Fruit fly (Drosophila melanogaster) whole organism, embryonic: Measurements from ENCODE around the gene CG9240.
A peak's percentile ranks its signal among the peaks of the same experiment; 100 is the strongest.

Experiments used
- Abd-B ChIP-seq: fragments of 200-800 bp; sonication (Bioruptor generic); optimal IDR thresholded peaks from 2 replicates; lab custom pipeline; 2018; ENCODE audit warnings: missing biosample characterization, mild to moderate bottlenecking, missing genetic modification characterization, moderate library complexity
- Bgb ChIP-seq: fragments of 200-800 bp; sonication (Bioruptor generic); IDR thresholded peaks from 2 replicates; pipeline ENCODE4 v1.3.6; 2022; ENCODE audit warnings: missing biosample characterization, missing genetic modification characterization; ENCODE audit not compliant: partially characterized antibody
- Bteb2 ChIP-seq: fragments of 200-800 bp; sonication (Bioruptor generic); optimal IDR thresholded peaks from 2 replicates; lab custom pipeline; 2016; ENCODE audit warnings: missing biosample characterization, missing genetic modification characterization
- CG10565 ChIP-seq: fragments of 200-800 bp; sonication (Bioruptor generic); optimal IDR thresholded peaks from 3 replicates; lab custom pipeline; 2016; ENCODE audit warnings: missing biosample characterization, mild to moderate bottlenecking, missing genetic modification characterization
- CG10959 ChIP-seq: fragments of 200-800 bp; sonication (Bioruptor generic); IDR thresholded peaks from 2 replicates; pipeline ENCODE4 v1.3.6; 2022; ENCODE audit warnings: missing biosample characterization, missing genetic modification characterization
- CG11247 ChIP-seq: fragments of 200-800 bp; sonication (Bioruptor generic); IDR thresholded peaks from 2 replicates; pipeline ENCODE4 v1.3.6; 2022; ENCODE audit warnings: missing biosample characterization, missing genetic modification characterization
- CG11696 ChIP-seq: fragments of 200-800 bp; sonication (Bioruptor generic); IDR thresholded peaks from 2 replicates; pipeline ENCODE4 v1.3.6; 2022; ENCODE audit warnings: missing biosample characterization, missing genetic modification characterization
- CG1647 ChIP-seq: fragments of 200-800 bp; sonication (Bioruptor generic); optimal IDR thresholded peaks from 3 replicates; lab custom pipeline; 2016; ENCODE audit warnings: missing biosample characterization, missing genetic modification characterization
- CG16815 ChIP-seq: fragments of 200-800 bp; sonication (Bioruptor generic); optimal IDR thresholded peaks from 3 replicates; lab custom pipeline; 2017; ENCODE audit warnings: missing biosample characterization, mild to moderate bottlenecking, missing genetic modification characterization
- CG2875 ChIP-seq: fragments of 200-800 bp; sonication (Bioruptor generic); optimal IDR thresholded peaks from 2 replicates; lab custom pipeline; 2017; ENCODE audit warnings: missing biosample characterization, mild to moderate bottlenecking, missing genetic modification characterization, missing genetic modification reagents
- CG4424 ChIP-seq: fragments of 200-800 bp; sonication (Bioruptor generic); optimal IDR thresholded peaks from 3 replicates; lab custom pipeline; 2016; ENCODE audit warnings: missing biosample characterization, missing genetic modification characterization
- CG4707 ChIP-seq: fragments of 200-800 bp; sonication (Bioruptor generic); optimal IDR thresholded peaks from 2 replicates; lab custom pipeline; 2018; ENCODE audit warnings: missing biosample characterization, mild to moderate bottlenecking, missing genetic modification characterization, moderate library complexity
- CG6689 ChIP-seq: fragments of 200-800 bp; sonication (Bioruptor generic); IDR thresholded peaks from 2 replicates; pipeline ENCODE4 v1.3.6; 2022; ENCODE audit warnings: missing biosample characterization, missing genetic modification characterization
- CG6854 ChIP-seq: fragments of 200-800 bp; sonication (Bioruptor generic); optimal IDR thresholded peaks from 3 replicates; lab custom pipeline; 2017; ENCODE audit warnings: missing biosample characterization, mild to moderate bottlenecking, missing genetic modification characterization
- CG7271 ChIP-seq: fragments of 200-800 bp; sonication (Bioruptor generic); optimal IDR thresholded peaks from 2 replicates; lab custom pipeline; 2018; ENCODE audit warnings: missing biosample characterization, mild to moderate bottlenecking, missing genetic modification characterization, moderate library complexity
- CG7839 ChIP-seq: fragments of 200-800 bp; sonication (Bioruptor generic); optimal IDR thresholded peaks from 3 replicates; lab custom pipeline; 2018; ENCODE audit warnings: missing biosample characterization, mild to moderate bottlenecking, missing genetic modification characterization, moderate library complexity
- CG8388 ChIP-seq: fragments of 200-800 bp; sonication (Bioruptor generic); optimal IDR thresholded peaks from 2 replicates; lab custom pipeline; 2019; ENCODE audit warnings: missing biosample characterization, mild to moderate bottlenecking, missing genetic modification characterization, moderate library complexity
- CG9797 ChIP-seq: fragments of 200-800 bp; sonication (Bioruptor generic); optimal IDR thresholded peaks from 3 replicates; lab custom pipeline; 2018; ENCODE audit warnings: missing biosample characterization, mild to moderate bottlenecking, missing genetic modification characterization
- D19B ChIP-seq: fragments of 200-800 bp; sonication (Bioruptor generic); optimal IDR thresholded peaks from 2 replicates; lab custom pipeline; 2017; ENCODE audit warnings: missing biosample characterization, mild to moderate bottlenecking, missing genetic modification characterization
- Deaf1 ChIP-seq: fragments of 200-800 bp; optimal IDR thresholded peaks from 3 replicates; lab custom pipeline; 2019; ENCODE audit warnings: missing biosample characterization, mild to moderate bottlenecking, missing genetic modification characterization, moderate library complexity
- Dref ChIP-seq: fragments of 200-800 bp; sonication (Bioruptor generic); IDR thresholded peaks from 2 replicates; pipeline ENCODE4 v1.3.6; 2022; ENCODE audit warnings: missing biosample characterization, missing genetic modification characterization
- Eip74EF ChIP-seq, 2 experiments: fragments of 200-800 bp in 1 of 2; fragments of >200 bp in 1 of 2; sonication (Bioruptor generic) in 1 of 2; optimal IDR thresholded peaks; 2 replicates each; lab custom pipeline; 2017 to 2019; ENCODE audit warnings: missing biosample characterization in 2 of 2, missing genetic modification characterization in 2 of 2, mild to moderate bottlenecking in 1 of 2, moderate library complexity in 1 of 2
- Fer3 ChIP-seq: fragments of 200-800 bp; sonication (Bioruptor generic); optimal IDR thresholded peaks from 2 replicates; lab custom pipeline; 2018; ENCODE audit warnings: missing biosample characterization, mild to moderate bottlenecking, missing genetic modification characterization, moderate library complexity
- Hey ChIP-seq: fragments of 200-800 bp; sonication (Bioruptor generic); optimal IDR thresholded peaks from 3 replicates; lab custom pipeline; 2018; ENCODE audit warnings: missing biosample characterization, mild to moderate bottlenecking, missing genetic modification characterization
- Hmx ChIP-seq: fragments of 200-800 bp; sonication (Bioruptor generic); optimal IDR thresholded peaks from 2 replicates; lab custom pipeline; 2016; ENCODE audit warnings: missing biosample characterization, missing genetic modification characterization
- Hr3 ChIP-seq: fragments of 200-800 bp; sonication (Bioruptor generic); optimal IDR thresholded peaks from 3 replicates; lab custom pipeline; 2016; ENCODE audit warnings: missing biosample characterization, missing genetic modification characterization
- MBD-R2 ChIP-seq: fragments of 200-800 bp; sonication (Bioruptor generic); IDR thresholded peaks from 2 replicates; pipeline ENCODE4 v1.3.6; 2022; ENCODE audit warnings: missing biosample characterization, missing genetic modification characterization
- Opbp ChIP-seq: fragments of 200-800 bp; sonication (Bioruptor generic); IDR thresholded peaks from 3 replicates; pipeline ENCODE4 v1.3.6; 2022; ENCODE audit warnings: missing biosample characterization, missing genetic modification characterization; ENCODE audit not compliant: partially characterized antibody
- Trl ChIP-seq, 3 experiments: fragments of >200 bp in 2 of 3; fragments of 200-800 bp in 1 of 3; sonication (Bioruptor generic) in 1 of 3; optimal IDR thresholded peaks; 2 replicates in 1 of 3; 3 replicates in 2 of 3; lab custom pipeline; 2016 to 2017; ENCODE audit warnings: missing biosample characterization in 1 of 3, missing genetic modification characterization in 1 of 3
- aop ChIP-seq: fragments of 200-800 bp; sonication (Bioruptor generic); IDR thresholded peaks from 2 replicates; pipeline ENCODE4 v1.3.6; 2022; ENCODE audit warnings: missing biosample characterization, missing genetic modification characterization
- ash1 ChIP-seq: fragments of 200-800 bp; sonication (Bioruptor generic); optimal IDR thresholded peaks from 2 replicates; lab custom pipeline; 2018; ENCODE audit warnings: missing biosample characterization, mild to moderate bottlenecking, missing genetic modification characterization
- cato ChIP-seq: fragments of 200-800 bp; sonication (Bioruptor generic); optimal IDR thresholded peaks from 2 replicates; lab custom pipeline; 2016; ENCODE audit warnings: missing biosample characterization, missing genetic modification characterization, borderline replicate concordance
- crc ChIP-seq: fragments of 200-800 bp; sonication (Bioruptor generic); optimal IDR thresholded peaks from 2 replicates; lab custom pipeline; 2016; ENCODE audit warnings: missing biosample characterization, missing genetic modification characterization
- dmrt11E ChIP-seq: fragments of 200-800 bp; sonication (Bioruptor generic); optimal IDR thresholded peaks from 3 replicates; lab custom pipeline; 2018; ENCODE audit warnings: missing biosample characterization, mild to moderate bottlenecking, missing genetic modification characterization, moderate library complexity
- fd96Cb ChIP-seq: fragments of 200-800 bp; sonication (Bioruptor generic); optimal IDR thresholded peaks from 2 replicates; lab custom pipeline; 2018; ENCODE audit warnings: missing biosample characterization, mild to moderate bottlenecking, missing genetic modification characterization, moderate library complexity
- fu2 ChIP-seq: fragments of 200-800 bp; sonication (Bioruptor generic); optimal IDR thresholded peaks from 2 replicates; lab custom pipeline; 2016; ENCODE audit warnings: missing biosample characterization, missing genetic modification characterization
- gfzf ChIP-seq: fragments of 200-800 bp; sonication (Bioruptor generic); optimal IDR thresholded peaks from 2 replicates; lab custom pipeline; 2016; ENCODE audit warnings: missing biosample characterization, mild to moderate bottlenecking, missing genetic modification characterization, moderate library complexity
- grau ChIP-seq: fragments of 200-800 bp; optimal IDR thresholded peaks from 3 replicates; lab custom pipeline; 2019; ENCODE audit warnings: missing biosample characterization, mild to moderate bottlenecking, missing genetic modification characterization, moderate library complexity
- hb ChIP-seq: fragments of 200-800 bp; sonication (Bioruptor generic); IDR thresholded peaks from 3 replicates; pipeline ENCODE4 v1.3.6; 2022; ENCODE audit warnings: missing biosample characterization, missing genetic modification characterization; ENCODE audit not compliant: partially characterized antibody
- hbn ChIP-seq: fragments of 200-800 bp; sonication (Bioruptor generic); IDR thresholded peaks from 2 replicates; pipeline ENCODE4 v1.3.6; 2022; ENCODE audit warnings: missing biosample characterization, missing genetic modification characterization; ENCODE audit not compliant: partially characterized antibody
- hth ChIP-seq: fragments of >200 bp; optimal IDR thresholded peaks from 2 replicates; lab custom pipeline; 2017; ENCODE audit warnings: inconsistent platforms
- lilli ChIP-seq: fragments of 200-800 bp; sonication (Bioruptor generic); optimal IDR thresholded peaks from 3 replicates; lab custom pipeline; 2016; ENCODE audit warnings: missing biosample characterization, missing genetic modification characterization
- luna ChIP-seq: fragments of 200-800 bp; sonication (Bioruptor generic); optimal IDR thresholded peaks from 2 replicates; lab custom pipeline; 2016; ENCODE audit warnings: missing biosample characterization, missing genetic modification characterization
- nmo ChIP-seq: fragments of 200-800 bp; sonication (Bioruptor generic); optimal IDR thresholded peaks from 2 replicates; lab custom pipeline; 2018; ENCODE audit warnings: missing biosample characterization, mild to moderate bottlenecking, missing genetic modification characterization, moderate library complexity
- org-1 ChIP-seq: fragments of 200-800 bp; sonication (Bioruptor generic); optimal IDR thresholded peaks from 2 replicates; lab custom pipeline; 2017; ENCODE audit warnings: missing biosample characterization, missing genetic modification characterization
- pho ChIP-seq: fragments of 200-800 bp; sonication (Bioruptor generic); optimal IDR thresholded peaks from 2 replicates; lab custom pipeline; 2016; ENCODE audit warnings: missing biosample characterization, missing genetic modification characterization
- row ChIP-seq: fragments of 200-800 bp; sonication (Bioruptor generic); IDR thresholded peaks from 3 replicates; pipeline ENCODE4 v1.3.6; 2022; ENCODE audit warnings: missing biosample characterization, missing genetic modification characterization
- tna ChIP-seq: fragments of 200-800 bp; sonication (Bioruptor generic); IDR thresholded peaks from 2 replicates; pipeline ENCODE4 v1.3.6; 2022; ENCODE audit warnings: missing biosample characterization, missing genetic modification characterization; ENCODE audit not compliant: partially characterized antibody
- wor ChIP-seq: fragments of 200-800 bp; sonication (Bioruptor generic); IDR thresholded peaks from 2 replicates; pipeline ENCODE4 v1.3.6; 2022; ENCODE audit warnings: missing biosample characterization, missing genetic modification characterization
- zen2 ChIP-seq: fragments of 200-800 bp; sonication (Bioruptor generic); IDR thresholded peaks from 3 replicates; pipeline ENCODE4 v1.3.6; 2022; ENCODE audit warnings: missing biosample characterization, missing genetic modification characterization; ENCODE audit not compliant: partially characterized antibody

CG9240 gene

dm6 chrX:15653364-15653809 lies 47.7 kb downstream of the CG9240 start:
- TF ChIP-seq CG16815 (GFP tag; lab: Kevin White, UChicago): no peak
- TF ChIP-seq cato: no peak
- peak; percentile 34 for TF ChIP-seq grau (tag; lab: Kevin White, UChicago)
- no peak for TF ChIP-seq crc (GFP tag; lab: Kevin White, UChicago)
- no peak for TF ChIP-seq lilli (GFP tag; lab: Kevin White, UChicago)
- no peak for TF ChIP-seq CG2875 (GFP tag; lab: Kevin White, UChicago)
- TF ChIP-seq aop (GFP tag; lab: Robert Waterston, UW): no peak
- no peak for TF ChIP-seq Abd-B (GFP tag; lab: Kevin White, UChicago)
- TF ChIP-seq Dref: no peak
- peak; percentile 33 for TF ChIP-seq D19B (GFP tag; lab: Kevin White, UChicago)
- no peak for TF ChIP-seq CG11696 (GFP tag; lab: Robert Waterston, UW)
- no peak for TF ChIP-seq Trl (optimal IDR thresholded peaks at IDR 0.05; lab: Kevin White, UChicago)
- peak; percentile 29 for TF ChIP-seq Trl (GFP tag; optimal IDR thresholded peaks at IDR 0.05; lab: Kevin White, UChicago)
- TF ChIP-seq CG6689: peak; percentile 37; the same call in 1 of the 2 replicates
- peak; percentile 74 for TF ChIP-seq Bgb (GFP tag; lab: Robert Waterston, UW)
- TF ChIP-seq CG8388: no peak
- TF ChIP-seq Hmx: no peak
- TF ChIP-seq gfzf: no peak
- peak; percentile 8 for TF ChIP-seq CG4424 (GFP tag; lab: Kevin White, UChicago)
- peak; percentile 38 for TF ChIP-seq nmo (GFP tag; lab: Kevin White, UChicago)
- TF ChIP-seq CG11247: peak; percentile 61; the same call in 1 of the 2 replicates
- TF ChIP-seq org-1 (GFP tag; lab: Kevin White, UChicago): no peak
- TF ChIP-seq CG9797: no peak
- no peak for TF ChIP-seq luna
- TF ChIP-seq Bteb2 (GFP tag; lab: Kevin White, UChicago): no peak
- TF ChIP-seq pho (GFP tag; lab: Kevin White, UChicago): no peak
- no peak for TF ChIP-seq ash1 (GFP tag; lab: Kevin White, UChicago)
- peak; percentile 83; the same call in 2 of the 3 replicates for TF ChIP-seq hb (GFP tag; lab: Robert Waterston, UW)
- TF ChIP-seq zen2 (GFP tag; lab: Robert Waterston, UW): 0 out of 3 replicates have a peak, but pooled peaks have one; percentile 27
- no peak for TF ChIP-seq MBD-R2 (GFP tag; lab: Robert Waterston, UW)
- TF ChIP-seq Deaf1 (tag; lab: Kevin White, UChicago): no peak
- TF ChIP-seq Hr3 (GFP tag; lab: Kevin White, UChicago): peak; percentile 47
- TF ChIP-seq Eip74EF (GFP tag; optimal IDR thresholded peaks at IDR 0.05; lab: Kevin White, UChicago): no peak
- TF ChIP-seq dmrt11E (tag; lab: Kevin White, UChicago): peak; percentile 25
- TF ChIP-seq CG10565 (GFP tag; lab: Kevin White, UChicago): no peak
- no peak for TF ChIP-seq Hey (tag; lab: Kevin White, UChicago)
- peak; percentile 6 for TF ChIP-seq Fer3 (tag; lab: Kevin White, UChicago)
- TF ChIP-seq CG1647 (GFP tag; lab: Kevin White, UChicago): no peak
- no peak for TF ChIP-seq CG4707 (GFP tag; lab: Kevin White, UChicago)
- no peak for TF ChIP-seq CG10959 (GFP tag; lab: Robert Waterston, UW)
- TF ChIP-seq CG7839 (tag; lab: Kevin White, UChicago): peak; percentile 57
- TF ChIP-seq fu2 (GFP tag; lab: Kevin White, UChicago): no peak
- no peak for TF ChIP-seq CG6854
- 0 out of 3 replicates have a peak, but pooled peaks have one; percentile 12 for TF ChIP-seq row (GFP tag; lab: Robert Waterston, UW)
- no peak for TF ChIP-seq Opbp
- no peak for TF ChIP-seq hth
- TF ChIP-seq wor (GFP tag; lab: Robert Waterston, UW): no peak
- peak; percentile 87 for TF ChIP-seq tna (GFP tag; lab: Robert Waterston, UW)
- no peak for TF ChIP-seq fd96Cb (tag; lab: Kevin White, UChicago)
- no peak for TF ChIP-seq hbn (GFP tag; lab: Robert Waterston, UW)
- no peak for TF ChIP-seq CG7271
